Worm (Caenorhabditis elegans) whole organism, young adult: ENCODE results near the gene spe-44.

ENCODE experiments used
- ama-1 ChIP-seq, 3 experiments: fragments of 150-350 bp in 1 of 3; sonication (generic microtip) in 2 of 3; optimal IDR thresholded peaks; 2 replicates each; lab custom pipeline; 2014 to 2018; ENCODE audit warnings: missing biosample characterization in 2 of 3, missing genetic modification characterization in 2 of 3, missing genetic modification reagents in 2 of 3
- mxl-1 ChIP-seq: sonication (generic microtip); optimal IDR thresholded peaks from 2 replicates; lab custom pipeline; 2016; ENCODE audit warnings: missing genetic modification characterization, missing compliant biosample characterization

DNA sequence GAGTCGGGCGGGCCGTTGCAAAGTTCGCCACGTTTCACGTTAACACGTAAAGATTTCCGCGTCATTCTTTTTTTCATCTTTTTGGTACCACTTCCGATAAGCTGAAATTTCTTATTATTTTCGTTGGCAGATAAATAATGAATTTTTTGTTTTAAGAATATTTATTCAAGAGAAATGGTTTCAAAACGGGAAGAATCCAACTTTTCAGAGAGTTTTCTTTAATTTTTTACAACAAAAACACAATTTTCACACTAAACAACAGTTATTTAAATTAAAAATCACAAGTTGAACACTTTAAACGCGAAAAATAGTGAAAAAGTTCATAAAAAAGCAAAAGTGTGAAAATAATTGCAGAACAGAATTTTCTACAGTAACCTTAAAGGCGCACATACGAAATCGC lies at the start of gene spe-44:
- TF ChIP-seq ama-1 (optimal IDR thresholded peaks at IDR 0.05; lab: Kevin White, UChicago): no peak
- TF ChIP-seq ama-1 (GFP tag; optimal IDR thresholded peaks at IDR 0.05; lab: Kevin White, UChicago): no peak
- no peak for TF ChIP-seq mxl-1 (tag; lab: Kevin White, UChicago)
